Fruit fly (Drosophila melanogaster) whole organism, embryonic: ENCODE results near the gene GstD10.

Experiments used
- Aef1 ChIP-seq: fragments of 200-800 bp; sonication (Bioruptor generic); IDR thresholded peaks from 3 replicates; pipeline ENCODE4 v1.3.6; 2022; ENCODE audit warnings: missing biosample characterization, missing genetic modification characterization
- C15 ChIP-seq: fragments of 200-800 bp; sonication (Bioruptor generic); IDR thresholded peaks from 3 replicates; pipeline ENCODE4 v1.3.6; 2022; ENCODE audit warnings: missing biosample characterization, missing genetic modification characterization
- CG10147 ChIP-seq: fragments of 200-800 bp; sonication (Bioruptor generic); optimal IDR thresholded peaks from 2 replicates; lab custom pipeline; 2019; ENCODE audit warnings: missing biosample characterization, mild to moderate bottlenecking, missing genetic modification characterization, moderate library complexity
- CG10366 ChIP-seq: fragments of 200-800 bp; sonication (Bioruptor generic); IDR thresholded peaks from 2 replicates; pipeline ENCODE4 v1.3.6; 2022; ENCODE audit warnings: missing biosample characterization, missing genetic modification characterization
- CG11504 ChIP-seq: fragments of 200-800 bp; sonication (Bioruptor generic); optimal IDR thresholded peaks from 3 replicates; lab custom pipeline; 2019; ENCODE audit warnings: missing biosample characterization, mild to moderate bottlenecking, missing genetic modification characterization, moderate library complexity
- CG12104 ChIP-seq: fragments of 200-800 bp; sonication (Bioruptor generic); optimal IDR thresholded peaks from 3 replicates; lab custom pipeline; 2016; ENCODE audit warnings: missing biosample characterization, missing genetic modification characterization
- CG13287 ChIP-seq: fragments of 200-800 bp; sonication (Bioruptor generic); IDR thresholded peaks from 2 replicates; pipeline ENCODE4 v1.3.6; 2022; ENCODE audit warnings: missing biosample characterization, missing genetic modification characterization; ENCODE audit not compliant: partially characterized antibody
- CG14441 ChIP-seq: fragments of 200-800 bp; sonication (Bioruptor generic); IDR thresholded peaks from 2 replicates; pipeline ENCODE4 v1.3.6; 2022; ENCODE audit warnings: missing biosample characterization, missing genetic modification characterization
- CG15011 ChIP-seq: fragments of 200-800 bp; sonication (Bioruptor generic); optimal IDR thresholded peaks from 3 replicates; lab custom pipeline; 2018; ENCODE audit warnings: missing biosample characterization, mild to moderate bottlenecking, missing genetic modification characterization
- CG16863 ChIP-seq: fragments of 200-800 bp; sonication (Bioruptor generic); optimal IDR thresholded peaks from 3 replicates; lab custom pipeline; 2016; ENCODE audit warnings: missing biosample characterization, missing genetic modification characterization
- CG18476 ChIP-seq: fragments of 200-800 bp; sonication (Bioruptor generic); optimal IDR thresholded peaks from 2 replicates; lab custom pipeline; 2016; ENCODE audit warnings: missing biosample characterization, mild to moderate bottlenecking, missing genetic modification characterization
- CG2129 ChIP-seq: fragments of 200-800 bp; sonication (Bioruptor generic); IDR thresholded peaks from 2 replicates; pipeline ENCODE4 v1.3.6; 2022; ENCODE audit warnings: missing biosample characterization, missing genetic modification characterization; ENCODE audit not compliant: partially characterized antibody
- CG2199 ChIP-seq: fragments of 200-800 bp; sonication (Bioruptor generic); IDR thresholded peaks from 3 replicates; pipeline ENCODE4 v1.3.6; 2022; ENCODE audit warnings: missing biosample characterization, missing genetic modification characterization
- CG2678 ChIP-seq: fragments of 200-800 bp; sonication (Bioruptor generic); optimal IDR thresholded peaks from 3 replicates; lab custom pipeline; 2019; ENCODE audit warnings: missing biosample characterization, mild to moderate bottlenecking, missing genetic modification characterization, moderate library complexity
- CG31365 ChIP-seq: fragments of 200-800 bp; sonication (Bioruptor generic); optimal IDR thresholded peaks from 2 replicates; lab custom pipeline; 2018; ENCODE audit warnings: missing biosample characterization, mild to moderate bottlenecking, missing genetic modification characterization
- CG3407 ChIP-seq: fragments of 200-800 bp; sonication (Bioruptor generic); optimal IDR thresholded peaks from 2 replicates; lab custom pipeline; 2018; ENCODE audit warnings: missing biosample characterization, mild to moderate bottlenecking, missing genetic modification characterization
- CG4282 ChIP-seq: fragments of 200-800 bp; sonication (Bioruptor generic); optimal IDR thresholded peaks from 2 replicates; lab custom pipeline; 2016; ENCODE audit warnings: missing biosample characterization, missing genetic modification characterization
- CG4360 ChIP-seq: fragments of 200-800 bp; sonication (Bioruptor generic); IDR thresholded peaks from 2 replicates; pipeline ENCODE4 v1.3.6; 2022; ENCODE audit warnings: missing biosample characterization, missing genetic modification characterization
- CG4820 ChIP-seq: fragments of 200-800 bp; sonication (Bioruptor generic); optimal IDR thresholded peaks from 3 replicates; lab custom pipeline; 2016; ENCODE audit warnings: missing biosample characterization, missing genetic modification characterization
- CG7839 ChIP-seq: fragments of 200-800 bp; sonication (Bioruptor generic); optimal IDR thresholded peaks from 3 replicates; lab custom pipeline; 2018; ENCODE audit warnings: missing biosample characterization, mild to moderate bottlenecking, missing genetic modification characterization, moderate library complexity
- CG7963 ChIP-seq: fragments of 200-800 bp; sonication (Bioruptor generic); IDR thresholded peaks from 3 replicates; pipeline ENCODE4 v1.3.6; 2022; ENCODE audit warnings: missing biosample characterization, missing genetic modification characterization; ENCODE audit not compliant: partially characterized antibody
- CG8089 ChIP-seq: fragments of 200-800 bp; sonication (Bioruptor generic); optimal IDR thresholded peaks from 3 replicates; lab custom pipeline; 2016; ENCODE audit warnings: missing biosample characterization, missing genetic modification characterization
- CG8281 ChIP-seq: fragments of 200-800 bp; sonication (Bioruptor generic); optimal IDR thresholded peaks from 2 replicates; lab custom pipeline; 2018; ENCODE audit warnings: missing biosample characterization, mild to moderate bottlenecking, missing genetic modification characterization, moderate library complexity
- CG9609 ChIP-seq: fragments of 200-800 bp; sonication (Bioruptor generic); optimal IDR thresholded peaks from 3 replicates; lab custom pipeline; 2016; ENCODE audit warnings: missing biosample characterization, missing genetic modification characterization
- CG9727 ChIP-seq: fragments of 200-800 bp; sonication (Bioruptor generic); optimal IDR thresholded peaks from 3 replicates; lab custom pipeline; 2017; ENCODE audit warnings: missing biosample characterization, mild to moderate bottlenecking, missing genetic modification characterization
- ERR ChIP-seq: fragments of 200-800 bp; sonication (Bioruptor generic); optimal IDR thresholded peaks from 2 replicates; lab custom pipeline; 2016; ENCODE audit warnings: missing biosample characterization, missing genetic modification characterization
- Hr51 ChIP-seq, 2 experiments: fragments of 200-800 bp; sonication (Bioruptor generic); optimal IDR thresholded peaks; 2 replicates in 1 of 2; 3 replicates in 1 of 2; lab custom pipeline; 2016 to 2018; ENCODE audit warnings: missing biosample characterization in 2 of 2, missing genetic modification characterization in 2 of 2, mild to moderate bottlenecking in 1 of 2, moderate library complexity in 1 of 2
- Mad ChIP-seq: fragments of 200-800 bp; sonication (Bioruptor generic); optimal IDR thresholded peaks from 2 replicates; lab custom pipeline; 2016; ENCODE audit warnings: missing biosample characterization, missing genetic modification characterization
- Med ChIP-seq: fragments of 200-800 bp; sonication (Bioruptor generic); peaks from one replicate; lab custom pipeline; 2016; ENCODE audit warnings: missing biosample characterization, missing genetic modification characterization, mild to moderate bottlenecking, inconsistent platforms, moderate library complexity
- NC2β ChIP-seq: fragments of 200-800 bp; sonication (Bioruptor generic); optimal IDR thresholded peaks from 2 replicates; lab custom pipeline; 2016; ENCODE audit warnings: missing biosample characterization, missing genetic modification characterization
- Opbp ChIP-seq: fragments of 200-800 bp; sonication (Bioruptor generic); IDR thresholded peaks from 3 replicates; pipeline ENCODE4 v1.3.6; 2022; ENCODE audit warnings: missing biosample characterization, missing genetic modification characterization; ENCODE audit not compliant: partially characterized antibody
- Rfx ChIP-seq: fragments of 200-800 bp; sonication (Bioruptor generic); IDR thresholded peaks from 2 replicates; pipeline ENCODE4 v1.3.6; 2022; ENCODE audit warnings: missing biosample characterization, missing genetic modification characterization
- Scr ChIP-seq: fragments of 200-800 bp; sonication (Bioruptor generic); IDR thresholded peaks from 2 replicates; pipeline ENCODE4 v1.3.6; 2022; ENCODE audit warnings: missing biosample characterization, missing genetic modification characterization; ENCODE audit not compliant: partially characterized antibody
- ab ChIP-seq: fragments of 200-800 bp; sonication (Bioruptor generic); optimal IDR thresholded peaks from 2 replicates; lab custom pipeline; 2016; ENCODE audit warnings: missing biosample characterization, missing genetic modification characterization
- abd-A ChIP-seq: fragments of 200-800 bp; sonication (Bioruptor generic); optimal IDR thresholded peaks from 3 replicates; lab custom pipeline; 2019; ENCODE audit warnings: missing biosample characterization, mild to moderate bottlenecking, missing genetic modification characterization, moderate library complexity
- ap ChIP-seq: fragments of 200-800 bp; sonication (Bioruptor generic); IDR thresholded peaks from 2 replicates; pipeline ENCODE4 v1.3.6; 2022; ENCODE audit warnings: missing biosample characterization, missing genetic modification characterization
- bowl ChIP-seq: fragments of 200-800 bp; sonication (Bioruptor generic); IDR thresholded peaks from 2 replicates; pipeline ENCODE4 v1.3.6; 2022; ENCODE audit warnings: missing biosample characterization, missing genetic modification characterization
- chn ChIP-seq: fragments of 200-800 bp; sonication (Bioruptor generic); optimal IDR thresholded peaks from 2 replicates; lab custom pipeline; 2016; ENCODE audit warnings: missing biosample characterization, missing genetic modification characterization
- dm ChIP-seq: fragments of 200-800 bp; sonication (Bioruptor generic); optimal IDR thresholded peaks from 3 replicates; lab custom pipeline; 2016; ENCODE audit warnings: missing biosample characterization, missing genetic modification characterization
- dpn ChIP-seq, 2 experiments: fragments of 200-800 bp; sonication (Bioruptor generic); optimal IDR thresholded peaks; 3 replicates each; lab custom pipeline; 2016; ENCODE audit warnings: missing biosample characterization in 2 of 2, missing genetic modification characterization in 2 of 2
- exex ChIP-seq: fragments of 200-800 bp; sonication (Bioruptor generic); optimal IDR thresholded peaks from 4 replicates; lab custom pipeline; 2018; ENCODE audit warnings: missing biosample characterization, mild to moderate bottlenecking, missing genetic modification characterization, moderate library complexity
- eyg ChIP-seq: fragments of 200-800 bp; sonication (Bioruptor generic); optimal IDR thresholded peaks from 3 replicates; lab custom pipeline; 2016; ENCODE audit warnings: missing biosample characterization, missing genetic modification characterization
- lola ChIP-seq, 3 experiments: fragments of >200 bp in 2 of 3; fragments of 200-800 bp in 1 of 3; sonication (Bioruptor generic) in 1 of 3; optimal IDR thresholded peaks; 2 replicates each; lab custom pipeline; 2017 to 2019; ENCODE audit warnings: missing biosample characterization in 3 of 3, missing genetic modification characterization in 3 of 3, mild to moderate bottlenecking in 1 of 3, moderate library complexity in 1 of 3
- maf-S ChIP-seq: fragments of 200-800 bp; sonication (Bioruptor generic); optimal IDR thresholded peaks from 2 replicates; lab custom pipeline; 2016; ENCODE audit warnings: missing biosample characterization, missing genetic modification characterization
- oc ChIP-seq: fragments of 200-800 bp; sonication (Bioruptor generic); optimal IDR thresholded peaks from 2 replicates; lab custom pipeline; 2018; ENCODE audit warnings: missing biosample characterization, mild to moderate bottlenecking, missing genetic modification characterization, moderate library complexity
- odd ChIP-seq: fragments of 200-800 bp; sonication (Bioruptor generic); optimal IDR thresholded peaks from 2 replicates; lab custom pipeline; 2017; ENCODE audit warnings: missing biosample characterization, mild to moderate bottlenecking, missing genetic modification characterization
- pho ChIP-seq: fragments of 200-800 bp; sonication (Bioruptor generic); optimal IDR thresholded peaks from 2 replicates; lab custom pipeline; 2016; ENCODE audit warnings: missing biosample characterization, missing genetic modification characterization
- pros ChIP-seq: fragments of 200-800 bp; sonication (Bioruptor generic); optimal IDR thresholded peaks from 3 replicates; lab custom pipeline; 2019; ENCODE audit warnings: missing biosample characterization, mild to moderate bottlenecking, missing genetic modification characterization, moderate library complexity
- sqz ChIP-seq: fragments of 200-800 bp; sonication (Bioruptor generic); optimal IDR thresholded peaks from 3 replicates; lab custom pipeline; 2018; ENCODE audit warnings: missing biosample characterization, mild to moderate bottlenecking, missing genetic modification characterization
- sr ChIP-seq: fragments of 200-800 bp; sonication (Bioruptor generic); IDR thresholded peaks from 3 replicates; pipeline ENCODE4 v1.3.6; 2022; ENCODE audit warnings: missing biosample characterization, missing genetic modification characterization
- vvl ChIP-seq: fragments of 200-800 bp; sonication (Bioruptor generic); IDR thresholded peaks from 2 replicates; pipeline ENCODE4 v1.3.6; 2022; ENCODE audit warnings: missing biosample characterization, missing genetic modification characterization

GstD10 gene

dm6 chr3R:12361962-12362497, 3.5 kb downstream of the GstD10 start (continued):
- TF ChIP-seq Mad (GFP tag; lab: Kevin White, UChicago): no peak
- no peak for TF ChIP-seq CG7963
- TF ChIP-seq lola (GFP tag; optimal IDR thresholded peaks at IDR 0.05; lab: Kevin White, UChicago): no peak
- TF ChIP-seq CG31365: no peak
- TF ChIP-seq pros (GFP tag; lab: Kevin White, UChicago): no peak
- no peak for TF ChIP-seq CG8089
- no peak for TF ChIP-seq dpn (GFP tag; optimal IDR thresholded peaks at IDR 0.05; lab: Kevin White, UChicago)
- no peak for TF ChIP-seq CG9609
- no peak for TF ChIP-seq CG18476 (GFP tag; lab: Kevin White, UChicago)
- no peak for TF ChIP-seq vvl
- TF ChIP-seq abd-A (tag; lab: Kevin White, UChicago): peak; percentile 33
- TF ChIP-seq CG14441 (GFP tag; lab: Robert Waterston, UW): no peak
- TF ChIP-seq sqz: peak; percentile 73
- TF ChIP-seq C15: no peak
- no peak for TF ChIP-seq bowl (GFP tag; lab: Robert Waterston, UW)
- peak; percentile 32 for TF ChIP-seq oc
- TF ChIP-seq CG4282 (GFP tag; lab: Kevin White, UChicago): no peak
- no peak for TF ChIP-seq eyg (GFP tag; lab: Kevin White, UChicago)

dm6 chr3R:12359837-12360236, 5.7 kb downstream of the GstD10 start, which contains the start of gene CG4115:
Gene CG4115, plus strand, starts transcription at chr3R:12360008.
- TF ChIP-seq CG9727 (GFP tag; lab: Kevin White, UChicago): no peak
- TF ChIP-seq CG4360 (GFP tag; lab: Robert Waterston, UW): no peak
- no peak for TF ChIP-seq CG2678 (tag; lab: Kevin White, UChicago)
- peak; percentile 16; the same call in 1 of the 2 replicates for TF ChIP-seq Rfx (GFP tag; lab: Robert Waterston, UW)
- peak; percentile 40 for TF ChIP-seq sqz
- TF ChIP-seq pho (GFP tag; lab: Kevin White, UChicago): no peak
- TF ChIP-seq CG8281 (tag; lab: Kevin White, UChicago): no peak
- no peak for TF ChIP-seq CG4820 (GFP tag; lab: Kevin White, UChicago)
- no peak for TF ChIP-seq CG15011
- no peak for TF ChIP-seq dm (GFP tag; lab: Kevin White, UChicago)
- TF ChIP-seq NC2β (GFP tag; lab: Kevin White, UChicago): no peak
- no peak for TF ChIP-seq ERR (GFP tag; lab: Kevin White, UChicago)
- no peak for TF ChIP-seq CG12104 (GFP tag; lab: Kevin White, UChicago)
- TF ChIP-seq CG7839 (tag; lab: Kevin White, UChicago): no peak
- TF ChIP-seq sr (GFP tag; lab: Robert Waterston, UW): no peak
- no peak for TF ChIP-seq CG10366 (GFP tag; lab: Robert Waterston, UW)
- TF ChIP-seq CG16863: no peak
- TF ChIP-seq maf-S (GFP tag; lab: Kevin White, UChicago): no peak
- TF ChIP-seq chn (GFP tag; lab: Kevin White, UChicago): no peak
- no peak for TF ChIP-seq eyg (GFP tag; lab: Kevin White, UChicago)
- TF ChIP-seq ap: no peak
- TF ChIP-seq CG10147 (GFP tag; lab: Kevin White, UChicago): no peak
- TF ChIP-seq CG13287: peak; percentile 24; the same call in 1 of the 2 replicates
- no peak for TF ChIP-seq Hr51 (GFP tag; optimal IDR thresholded peaks at IDR 0.05; lab: Kevin White, UChicago)
- TF ChIP-seq CG3407: no peak
- TF ChIP-seq CG11504 (tag; lab: Kevin White, UChicago): no peak
- TF ChIP-seq Aef1: no peak
- no peak for TF ChIP-seq CG2199 (GFP tag; lab: Robert Waterston, UW)
- TF ChIP-seq exex (tag; lab: Kevin White, UChicago): no peak
- TF ChIP-seq ab: no peak
- TF ChIP-seq odd (GFP tag; lab: Kevin White, UChicago): no peak
- TF ChIP-seq Opbp (GFP tag; lab: Robert Waterston, UW): 0 out of 3 replicates have a peak, but pooled peaks have one; percentile 4
- no peak for TF ChIP-seq Scr
- peak; percentile 66 for TF ChIP-seq Med (GFP tag; lab: Kevin White, UChicago)
- no peak for TF ChIP-seq CG2129 (GFP tag; lab: Robert Waterston, UW)
